Worm (Caenorhabditis elegans) whole organism, late embryonic: ENCODE results near the gene H06H21.37.

Source experiments
- F13H6.1 ChIP-seq: sonication (generic microtip); optimal IDR thresholded peaks from 2 replicates; lab custom pipeline; 2016; ENCODE audit warnings: missing genetic modification characterization, missing compliant biosample characterization
- ama-1 ChIP-seq: fragments of 150-350 bp; optimal IDR thresholded peaks from 2 replicates; lab custom pipeline; 2014
- ceh-14 ChIP-seq: sonication (generic microtip); optimal IDR thresholded peaks from 2 replicates; lab custom pipeline; 2016; ENCODE audit warnings: missing genotype, missing genetic modification characterization, missing compliant biosample characterization
- ceh-18 ChIP-seq: sonication (generic microtip); optimal IDR thresholded peaks from 2 replicates; lab custom pipeline; 2016; ENCODE audit warnings: missing genetic modification characterization, missing compliant biosample characterization
- ceh-45 ChIP-seq: fragments of 200-800 bp; sonication (Bioruptor generic); IDR thresholded peaks from 2 replicates; pipeline ENCODE4 v1.3.6; 2022; ENCODE audit warnings: missing genetic modification reagents, missing genetic modification characterization, missing compliant biosample characterization
- che-1 ChIP-seq: sonication (generic microtip); optimal IDR thresholded peaks from 2 replicates; lab custom pipeline; 2016; ENCODE audit warnings: mild to moderate bottlenecking, missing genetic modification characterization, missing compliant biosample characterization
- nhr-11 ChIP-seq: fragments of 150-350 bp; optimal IDR thresholded peaks from 2 replicates; lab custom pipeline; 2014; ENCODE audit warnings: missing biosample characterization, missing genetic modification characterization
- pha-4 ChIP-seq: fragments of 150-350 bp; optimal IDR thresholded peaks from 2 replicates; lab custom pipeline; 2018; ENCODE audit warnings: missing biosample characterization, missing genetic modification reagents, missing genetic modification characterization
- pqm-1 ChIP-seq: sonication (generic microtip); optimal IDR thresholded peaks from 2 replicates; lab custom pipeline; 2016; ENCODE audit warnings: missing genetic modification characterization, missing compliant biosample characterization
- sdc-2 ChIP-seq: sonication (generic microtip); optimal IDR thresholded peaks from 2 replicates; lab custom pipeline; 2016; ENCODE audit warnings: missing genotype, missing genetic modification characterization, missing compliant biosample characterization
- tbx-2 ChIP-seq: sonication (generic microtip); optimal IDR thresholded peaks from 2 replicates; lab custom pipeline; 2016; ENCODE audit warnings: missing genetic modification characterization, missing compliant biosample characterization
- unc-86 ChIP-seq: sonication (generic microtip); optimal IDR thresholded peaks from 2 replicates; lab custom pipeline; 2016; ENCODE audit warnings: missing genetic modification characterization, missing compliant biosample characterization

DNA sequence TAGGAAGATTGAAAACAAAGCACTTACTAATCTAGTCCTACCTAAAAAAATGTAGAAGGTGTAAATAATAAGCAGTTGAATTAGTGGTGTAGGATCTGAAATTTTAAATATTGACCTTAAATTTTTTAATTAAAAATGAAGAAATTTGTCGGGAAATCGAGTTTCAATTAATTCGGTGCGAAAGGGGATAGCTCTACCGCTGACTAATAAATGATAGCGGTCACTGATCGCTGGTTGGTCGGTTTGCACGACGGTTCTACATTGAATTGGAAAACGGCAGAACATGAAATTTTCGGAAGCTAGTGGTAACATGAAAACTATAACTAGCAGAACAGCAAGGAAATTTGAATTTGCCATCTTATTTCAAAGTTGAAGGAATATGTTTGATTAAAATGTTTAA lies 29.6 kb downstream of the H06H21.37 start, which contains the start of gene set-15:
- TF ChIP-seq ceh-14 (tag; lab: Kevin White, UChicago), result no peak
- no peak for TF ChIP-seq ama-1 (lab: Kevin White, UChicago)
- no peak for TF ChIP-seq F13H6.1
- no peak for TF ChIP-seq ceh-18 (tag; lab: Kevin White, UChicago)
- no peak for TF ChIP-seq unc-86
- no peak for TF ChIP-seq ceh-45
- TF ChIP-seq pqm-1 (tag; lab: Kevin White, UChicago), result no peak
- no peak for TF ChIP-seq nhr-11
- no peak for TF ChIP-seq pha-4
- no peak for TF ChIP-seq sdc-2 (tag; lab: Kevin White, UChicago)
- TF ChIP-seq che-1 (tag; lab: Kevin White, UChicago), result no peak
- no peak for TF ChIP-seq tbx-2 (tag; lab: Kevin White, UChicago)
